Worm (Caenorhabditis elegans) whole organism, L1 larva: ENCODE data around the gene F35E8.10.

Source experiments
- C04F5.9 ChIP-seq: sonication (generic microtip); optimal IDR thresholded peaks from 2 replicates; lab custom pipeline; 2016; ENCODE audit warnings: missing genetic modification characterization, missing compliant biosample characterization
- F16B12.6 ChIP-seq: fragments of 150-350 bp; optimal IDR thresholded peaks from 2 replicates; lab custom pipeline; 2014; ENCODE audit warnings: missing biosample characterization, missing genetic modification characterization
- Y116A8C.19 ChIP-seq: sonication (generic microtip); optimal IDR thresholded peaks from 2 replicates; lab custom pipeline; 2016; ENCODE audit warnings: missing compliant biosample characterization, missing genetic modification characterization, borderline replicate concordance
- alr-1 ChIP-seq: fragments of 200-800 bp; sonication (Bioruptor generic); optimal IDR thresholded peaks from 2 replicates; lab custom pipeline; 2018; ENCODE audit warnings: borderline replicate concordance, mild to moderate bottlenecking, missing genetic modification characterization, missing compliant biosample characterization
- ama-1 ChIP-seq: fragments of 150-350 bp; optimal IDR thresholded peaks from 2 replicates; lab custom pipeline; 2014
- ceh-63 ChIP-seq: fragments of 200-800 bp; sonication (Bioruptor generic); optimal IDR thresholded peaks from 2 replicates; lab custom pipeline; 2018; ENCODE audit warnings: mild to moderate bottlenecking, missing genetic modification characterization, missing compliant biosample characterization
- ceh-82 ChIP-seq, 3 experiments: fragments of 150-350 bp in 1 of 3; sonication (generic microtip) in 2 of 3; optimal IDR thresholded peaks; 2 replicates each; lab custom pipeline; 2014 to 2017; ENCODE audit warnings: missing biosample characterization in 3 of 3, missing genetic modification characterization in 3 of 3
- ceh-90 ChIP-seq: sonication (generic microtip); optimal IDR thresholded peaks from 2 replicates; lab custom pipeline; 2016; ENCODE audit warnings: missing genetic modification characterization, missing compliant biosample characterization
- efl-1 ChIP-seq, 4 experiments: fragments of 150-350 bp; optimal IDR thresholded peaks in 3 of 4; peaks in 1 of 4; 1 replicate in 1 of 4; 2 replicates in 3 of 4; lab custom pipeline; 2014; ENCODE audit warnings: missing biosample characterization in 2 of 4, missing genetic modification characterization in 2 of 4, missing genetic modification reagents in 2 of 4
- egl-27 ChIP-seq, 2 experiments: fragments of 150-350 bp in 1 of 2; sonication (generic microtip); optimal IDR thresholded peaks; 3 replicates each; lab custom pipeline; 2017 to 2018; ENCODE audit warnings: missing biosample characterization in 2 of 2, missing genetic modification characterization in 2 of 2, missing genetic modification reagents in 2 of 2
- fkh-4 ChIP-seq: sonication (generic microtip); optimal IDR thresholded peaks from 2 replicates; lab custom pipeline; 2016; ENCODE audit warnings: missing compliant biosample characterization, missing genetic modification characterization, borderline replicate concordance
- fkh-8 ChIP-seq: sonication (generic microtip); optimal IDR thresholded peaks from 2 replicates; lab custom pipeline; 2016; ENCODE audit warnings: mild to moderate bottlenecking, missing genetic modification characterization, missing compliant biosample characterization
- fos-1 ChIP-seq: fragments of 150-350 bp; optimal IDR thresholded peaks from 2 replicates; lab custom pipeline; 2014; ENCODE audit warnings: missing biosample characterization, missing genetic modification characterization
- hlh-17 ChIP-seq: fragments of 200-800 bp; sonication (Bioruptor generic); optimal IDR thresholded peaks from 2 replicates; lab custom pipeline; 2018; ENCODE audit warnings: missing genetic modification characterization, mild to moderate bottlenecking, missing compliant biosample characterization, moderate library complexity, borderline replicate concordance
- hlh-4 ChIP-seq: sonication (generic microtip); optimal IDR thresholded peaks from 2 replicates; lab custom pipeline; 2016; ENCODE audit warnings: mild to moderate bottlenecking, missing genetic modification characterization, missing compliant biosample characterization
- irx-1 ChIP-seq: sonication (generic microtip); optimal IDR thresholded peaks from 2 replicates; lab custom pipeline; 2016; ENCODE audit warnings: missing genetic modification characterization, missing compliant biosample characterization
- jun-1 ChIP-seq: fragments of 150-350 bp; optimal IDR thresholded peaks from 2 replicates; lab custom pipeline; 2014; ENCODE audit warnings: missing biosample characterization, missing genetic modification reagents, missing genetic modification characterization
- lin-15B ChIP-seq: fragments of 150-350 bp; sonication (generic microtip); optimal IDR thresholded peaks from 3 replicates; lab custom pipeline; 2014; ENCODE audit warnings: missing biosample characterization, missing genetic modification characterization
- lin-35 ChIP-seq, 2 experiments: fragments of 150-350 bp; optimal IDR thresholded peaks; 2 replicates each; lab custom pipeline; 2014; ENCODE audit warnings: missing biosample characterization in 2 of 2, missing genetic modification characterization in 2 of 2, missing genetic modification reagents in 2 of 2
- lir-3 ChIP-seq: sonication (generic microtip); optimal IDR thresholded peaks from 2 replicates; lab custom pipeline; 2016; ENCODE audit warnings: mild to moderate bottlenecking, missing genetic modification characterization, moderate library complexity, missing compliant biosample characterization; ENCODE audit not compliant: poor library complexity
- mab-9 ChIP-seq: fragments of 200-800 bp; sonication (Bioruptor generic); IDR thresholded peaks from 2 replicates; pipeline ENCODE4 v1.3.6; 2022; ENCODE audit warnings: missing genetic modification reagents, missing genetic modification characterization, missing compliant biosample characterization
- mef-2 ChIP-seq: fragments of 150-350 bp; optimal IDR thresholded peaks from 2 replicates; lab custom pipeline; 2014; ENCODE audit warnings: missing biosample characterization, missing genetic modification characterization
- nhr-19 ChIP-seq: fragments of 200-800 bp; sonication (Bioruptor generic); conservative IDR thresholded peaks from 2 replicates; pipeline ENCODE4 v1.3.6; 2022; ENCODE audit warnings: missing genetic modification characterization, missing compliant biosample characterization
- nhr-20 ChIP-seq: sonication (generic microtip); optimal IDR thresholded peaks from 2 replicates; lab custom pipeline; 2016; ENCODE audit warnings: mild to moderate bottlenecking, missing genetic modification characterization, missing compliant biosample characterization
- nhr-237 ChIP-seq: fragments of 150-350 bp; optimal IDR thresholded peaks from 2 replicates; lab custom pipeline; 2014; ENCODE audit warnings: missing biosample characterization, missing genetic modification characterization
- nhr-28 ChIP-seq: fragments of 150-350 bp; optimal IDR thresholded peaks from 2 replicates; lab custom pipeline; 2014; ENCODE audit warnings: missing biosample characterization, missing genetic modification characterization
- pax-3 ChIP-seq: fragments of 200-800 bp; sonication (Bioruptor generic); optimal IDR thresholded peaks from 2 replicates; lab custom pipeline; 2018; ENCODE audit warnings: mild to moderate bottlenecking, missing genetic modification characterization, moderate library complexity, missing compliant biosample characterization
- rnt-1 ChIP-seq: sonication (generic microtip); optimal IDR thresholded peaks from 2 replicates; lab custom pipeline; 2016; ENCODE audit warnings: mild to moderate bottlenecking, missing genetic modification characterization, moderate library complexity, missing compliant biosample characterization
- snpc-4 ChIP-seq: fragments of 150-350 bp; optimal IDR thresholded peaks from 2 replicates; lab custom pipeline; 2014; ENCODE audit warnings: missing biosample characterization, missing genetic modification characterization
- swsn-7 ChIP-seq: sonication (generic microtip); optimal IDR thresholded peaks from 2 replicates; lab custom pipeline; 2016; ENCODE audit warnings: missing genetic modification characterization, missing compliant biosample characterization
- unc-30 ChIP-seq: sonication (generic microtip); optimal IDR thresholded peaks from 2 replicates; lab custom pipeline; 2017; ENCODE audit warnings: missing biosample characterization, missing genetic modification characterization
- unc-86 ChIP-seq: sonication (generic microtip); optimal IDR thresholded peaks from 2 replicates; lab custom pipeline; 2016; ENCODE audit warnings: missing genetic modification characterization, missing compliant biosample characterization
- unc-98 ChIP-seq: fragments of 200-800 bp; sonication (Bioruptor generic); IDR thresholded peaks from 2 replicates; pipeline ENCODE4 v1.3.6; 2022; ENCODE audit warnings: missing genetic modification characterization, missing compliant biosample characterization
- vab-15 ChIP-seq: sonication (generic microtip); optimal IDR thresholded peaks from 2 replicates; lab custom pipeline; 2017; ENCODE audit warnings: missing genotype, mild to moderate bottlenecking, missing genetic modification characterization, missing compliant biosample characterization
- zip-4 ChIP-seq: fragments of 200-800 bp; sonication (Bioruptor generic); optimal IDR thresholded peaks from 2 replicates; lab custom pipeline; 2018; ENCODE audit warnings: mild to moderate bottlenecking, missing genetic modification characterization, moderate library complexity, missing compliant biosample characterization
- ztf-11 ChIP-seq, 2 experiments: sonication (generic microtip); optimal IDR thresholded peaks; 2 replicates each; lab custom pipeline; 2016 to 2017; ENCODE audit warnings: missing genetic modification characterization in 2 of 2, missing biosample characterization in 1 of 2, missing compliant biosample characterization in 1 of 2

Gene F35E8.10

ce11 chrV:15952762-15953161, 32.6 kb upstream of the F35E8.10 start, which contains the start of gene srw-56:
Gene srw-56 (minus strand): TSS chrV:15952862.
- no peak for TF ChIP-seq ceh-63
- no peak for TF ChIP-seq efl-1 (optimal IDR thresholded peaks at IDR 0.05; lab: Kevin White, UChicago)
- TF ChIP-seq efl-1 (GFP tag; optimal IDR thresholded peaks at IDR 0.05 in 1 of 2; lab: Kevin White, UChicago): peak in 1 of 2 experiments; percentile 61

- TF ChIP-seq lin-35 (GFP tag; optimal IDR thresholded peaks at IDR 0.05; lab: Kevin White, UChicago) (no peak), mab-9 (GFP tag; lab: Robert Waterston, UW) (no peak), unc-86 (no peak), irx-1 (tag; lab: Kevin White, UChicago) (no peak), nhr-237 (tag; lab: Kevin White, UChicago) (no peak), pax-3 (tag; lab: Kevin White, UChicago) (no peak), F16B12.6 (tag; lab: Kevin White, UChicago) (no peak), nhr-19 (GFP tag; lab: Robert Waterston, UW) (no peak), hlh-4 (no peak), swsn-7 (tag; lab: Kevin White, UChicago) (no peak), vab-15 (tag; lab: Kevin White, UChicago) (no peak), fkh-4 (tag; lab: Kevin White, UChicago) (no peak), nhr-20 (tag; lab: Kevin White, UChicago) (no peak), ceh-82 (tag; optimal IDR thresholded peaks at IDR 0.05; lab: Kevin White, UChicago) (no peak)
Observed at ce11 chrV:15950903-15951302, 30.7 kb upstream of the F35E8.10 start, which contains the start of gene srw-59. Gene srw-59 (minus strand): TSS chrV:15951003.

DNA sequence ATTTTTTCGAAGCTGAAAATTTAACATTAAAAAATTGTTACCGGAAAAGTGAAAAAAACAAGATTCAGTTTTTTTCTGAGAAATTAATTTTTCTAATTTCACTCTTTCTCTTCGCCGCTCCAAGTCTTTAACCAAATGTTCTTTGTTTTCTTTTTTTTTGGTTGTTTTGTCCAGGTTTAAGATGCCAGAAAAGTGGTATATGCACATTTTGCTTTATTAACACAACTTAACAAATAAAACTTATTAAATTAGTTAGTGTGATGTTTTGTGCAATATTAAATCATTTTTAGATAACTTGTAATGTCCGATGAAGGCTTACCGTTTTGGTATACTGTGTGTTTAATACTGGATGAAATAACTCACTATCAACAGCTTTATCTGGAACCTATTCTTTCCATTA, 23.0 kb upstream of the F35E8.10 start, which contains the start of gene srw-53:
Gene srw-53 (plus strand): TSS at position 301 of the 400 bp plus-strand sequence.
- TF ChIP-seq unc-98 (GFP tag; lab: Robert Waterston, UW) (no peak), C04F5.9 (no peak), unc-30 (tag; lab: Kevin White, UChicago) (no peak), rnt-1 (tag; lab: Kevin White, UChicago) (no peak), snpc-4 (no peak), fkh-4 (tag; lab: Kevin White, UChicago) (no peak), Y116A8C.19 (no peak), egl-27 (tag; optimal IDR thresholded peaks at IDR 0.05; lab: Kevin White, UChicago) (no peak), jun-1 (tag; lab: Kevin White, UChicago) (no peak), ceh-90 (tag; lab: Kevin White, UChicago) (no peak)

- TF ChIP-seq unc-86: no peak
- no peak for TF ChIP-seq unc-98 (GFP tag; lab: Robert Waterston, UW)
Observed at ce11 chrV:15940254-15940653, 20.1 kb upstream of the F35E8.10 start, which contains the start of gene srw-55. Gene srw-55 (minus strand): TSS chrV:15940354.

DNA sequence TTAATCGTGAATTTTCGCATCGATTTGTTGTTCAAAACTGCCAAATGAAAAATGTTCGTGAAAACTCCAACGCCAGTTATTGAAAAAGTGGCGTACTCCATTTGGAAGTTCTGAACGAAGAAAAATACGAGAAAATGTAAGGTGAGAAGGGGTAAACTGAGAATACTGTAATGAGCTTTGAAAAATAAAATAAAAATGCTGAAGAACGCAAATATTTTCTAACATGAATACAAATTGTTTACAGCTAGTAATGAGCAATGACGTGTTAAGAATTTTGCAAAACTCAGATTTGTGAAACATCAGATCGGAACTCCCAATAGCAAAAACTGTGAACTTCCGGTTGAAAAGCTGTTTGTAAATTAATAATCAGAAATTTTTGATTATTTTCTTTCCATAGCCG, 12.2 kb upstream of the F35E8.10 start, which contains the start of gene srw-26:
Gene srw-26 (minus strand): TSS at position 101 of the 400 bp plus-strand sequence.
- TF ChIP-seq unc-98 (GFP tag; lab: Robert Waterston, UW): no peak
- TF ChIP-seq fos-1 (tag; lab: Kevin White, UChicago): no peak
- no peak for TF ChIP-seq lin-35 (GFP tag; optimal IDR thresholded peaks at IDR 0.05; lab: Kevin White, UChicago)
- no peak for TF ChIP-seq jun-1 (tag; lab: Kevin White, UChicago)
- no peak for TF ChIP-seq zip-4 (GFP tag; lab: Kevin White, UChicago)
- TF ChIP-seq mef-2: no peak
- TF ChIP-seq ama-1: no peak
- TF ChIP-seq vab-15 (tag; lab: Kevin White, UChicago): no peak
- no peak for TF ChIP-seq mab-9 (GFP tag; lab: Robert Waterston, UW)
- no peak for TF ChIP-seq lin-15B (tag; lab: Kevin White, UChicago)
- no peak for TF ChIP-seq alr-1 (tag; lab: Kevin White, UChicago)
- TF ChIP-seq ztf-11 (tag; optimal IDR thresholded peaks at IDR 0.05; lab: Kevin White, UChicago): no peak
- no peak for TF ChIP-seq fkh-8
- TF ChIP-seq nhr-28: no peak
- no peak for TF ChIP-seq lir-3
- TF ChIP-seq hlh-17 (GFP tag; lab: Kevin White, UChicago): no peak
- no peak for TF ChIP-seq fkh-4 (tag; lab: Kevin White, UChicago)
